Fruit fly (Drosophila melanogaster) whole organism: ENCODE measurements around the gene Rel.

ENCODE experiments used
- CG8478 ChIP-seq: fragments of >200 bp; optimal IDR thresholded peaks from 2 replicates; lab custom pipeline; 2018; ENCODE audit warnings: inconsistent platforms
- EcR ChIP-seq, 2 experiments: fragments of >200 bp; optimal IDR thresholded peaks; 2 replicates each; lab custom pipeline; 2017; ENCODE audit warnings: missing biosample characterization in 2 of 2, missing genetic modification characterization in 2 of 2, missing genetic modification reagents in 2 of 2
- pan ChIP-seq: fragments of >200 bp; optimal IDR thresholded peaks from 2 replicates; lab custom pipeline; 2017

- TF ChIP-seq EcR (GFP tag; optimal IDR thresholded peaks at IDR 0.05; lab: Kevin White, UChicago) (no peak), pan (no peak), CG8478 (lab: Kevin White, UChicago) (no peak)
Measured at dm6 chr3R:8998243-8998642, 49.5 kb downstream of the Rel start.
